Fruit fly (Drosophila melanogaster) S2 (cell line): ENCODE results near the gene CG15418.

Experiments
- CG8478 ChIP-seq: fragments of >200 bp; optimal IDR thresholded peaks from 2 replicates; lab custom pipeline; 2018
- CTCF ChIP-seq, 2 experiments: fragments of >200 bp; optimal IDR thresholded peaks; 2 replicates each; lab custom pipeline; 2018

The CG15418 gene

DNA sequence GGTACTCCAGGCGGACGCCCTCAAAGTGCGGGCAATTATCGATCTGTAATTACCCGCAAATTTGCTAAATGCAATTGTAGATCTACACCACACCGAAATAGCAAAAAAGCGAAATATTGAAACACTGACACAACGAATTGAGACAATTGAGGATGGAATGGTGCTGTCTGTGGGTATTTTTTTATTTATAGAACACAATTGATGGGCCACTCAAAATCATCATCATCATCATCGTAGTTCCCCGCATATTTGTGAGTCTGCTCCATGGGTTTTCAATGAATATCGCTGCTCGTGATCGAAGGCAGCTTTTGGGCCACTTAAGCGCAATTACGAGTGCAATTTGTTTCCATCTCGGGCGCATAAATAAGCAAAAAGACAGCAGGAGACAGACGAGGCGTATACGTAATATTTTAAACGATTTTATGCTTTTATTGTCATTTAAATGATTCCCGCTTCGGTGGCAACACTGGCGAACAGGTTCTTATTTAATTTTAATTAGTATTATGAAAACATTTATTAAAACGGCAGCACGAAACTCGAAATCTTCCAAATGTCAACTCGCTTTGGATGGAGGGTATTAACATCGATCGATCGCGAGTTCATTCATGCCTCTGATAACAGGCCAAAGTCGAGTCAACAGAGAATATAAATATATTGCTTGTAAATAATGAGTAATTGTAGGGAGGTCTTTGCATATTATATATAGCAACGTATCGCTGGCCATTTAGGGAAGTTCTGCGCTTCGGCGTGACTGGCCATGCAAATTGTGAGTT is 20.8 kb upstream of the CG15418 start:
- TF ChIP-seq CTCF (optimal IDR thresholded peaks at IDR 0.05; lab: Kevin White, UChicago) (no peak), CG8478 (lab: Kevin White, UChicago) (no peak)

DNA sequence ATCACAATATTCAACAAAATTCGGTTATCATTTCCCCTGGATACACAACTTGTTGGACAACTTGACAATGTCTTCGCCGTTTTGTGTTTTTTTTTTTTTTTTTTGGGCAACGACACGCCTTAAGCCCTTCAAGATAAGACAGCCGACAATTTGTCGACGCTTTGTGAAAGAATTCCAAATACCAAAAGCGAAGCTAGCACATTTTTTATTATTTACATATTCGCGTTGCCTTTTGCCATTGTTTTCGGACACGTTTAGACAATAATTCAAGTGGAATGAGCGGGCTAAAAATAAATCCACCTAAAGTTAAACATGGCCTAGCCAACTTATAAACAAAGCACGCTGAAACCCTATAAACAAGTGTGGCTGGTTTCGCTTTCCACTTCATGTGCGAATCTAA is 19.4 kb upstream of the CG15418 start:
- TF ChIP-seq CG8478 (lab: Kevin White, UChicago) (no peak), CTCF (optimal IDR thresholded peaks at IDR 0.05; lab: Kevin White, UChicago) (no peak)

dm6 chr2L:3639924-3640323 is 18.4 kb upstream of the CG15418 start:
- no peak for TF ChIP-seq CG8478 (lab: Kevin White, UChicago)
- no peak for TF ChIP-seq CTCF (optimal IDR thresholded peaks at IDR 0.05; lab: Kevin White, UChicago)

dm6 chr2L:3635444-3635843 is 13.9 kb upstream of the CG15418 start:
- no peak for TF ChIP-seq CTCF (optimal IDR thresholded peaks at IDR 0.05; lab: Kevin White, UChicago)
- no peak for TF ChIP-seq CG8478 (lab: Kevin White, UChicago)

DNA sequence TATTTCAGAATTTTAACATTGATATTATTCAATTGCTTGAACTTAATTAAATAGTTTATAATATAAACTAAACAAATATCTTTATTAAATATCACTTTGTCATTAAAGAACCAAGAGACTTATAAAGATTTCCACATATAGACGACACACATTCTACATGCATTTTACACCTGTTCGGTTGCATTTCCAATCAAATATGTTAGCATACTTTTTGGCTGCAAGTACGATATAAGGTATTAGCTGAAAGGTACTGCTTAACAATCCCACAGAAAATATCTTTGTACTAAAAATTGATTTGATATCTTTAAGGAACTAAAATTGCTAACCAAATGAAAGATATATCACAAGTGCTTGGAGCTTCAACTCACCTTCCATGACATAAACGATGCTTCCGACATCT is 12.4 kb upstream of the CG15418 start:
- TF ChIP-seq CTCF (optimal IDR thresholded peaks at IDR 0.05; lab: Kevin White, UChicago) (peak; percentile 30 to 66), CG8478 (lab: Kevin White, UChicago) (no peak)

DNA sequence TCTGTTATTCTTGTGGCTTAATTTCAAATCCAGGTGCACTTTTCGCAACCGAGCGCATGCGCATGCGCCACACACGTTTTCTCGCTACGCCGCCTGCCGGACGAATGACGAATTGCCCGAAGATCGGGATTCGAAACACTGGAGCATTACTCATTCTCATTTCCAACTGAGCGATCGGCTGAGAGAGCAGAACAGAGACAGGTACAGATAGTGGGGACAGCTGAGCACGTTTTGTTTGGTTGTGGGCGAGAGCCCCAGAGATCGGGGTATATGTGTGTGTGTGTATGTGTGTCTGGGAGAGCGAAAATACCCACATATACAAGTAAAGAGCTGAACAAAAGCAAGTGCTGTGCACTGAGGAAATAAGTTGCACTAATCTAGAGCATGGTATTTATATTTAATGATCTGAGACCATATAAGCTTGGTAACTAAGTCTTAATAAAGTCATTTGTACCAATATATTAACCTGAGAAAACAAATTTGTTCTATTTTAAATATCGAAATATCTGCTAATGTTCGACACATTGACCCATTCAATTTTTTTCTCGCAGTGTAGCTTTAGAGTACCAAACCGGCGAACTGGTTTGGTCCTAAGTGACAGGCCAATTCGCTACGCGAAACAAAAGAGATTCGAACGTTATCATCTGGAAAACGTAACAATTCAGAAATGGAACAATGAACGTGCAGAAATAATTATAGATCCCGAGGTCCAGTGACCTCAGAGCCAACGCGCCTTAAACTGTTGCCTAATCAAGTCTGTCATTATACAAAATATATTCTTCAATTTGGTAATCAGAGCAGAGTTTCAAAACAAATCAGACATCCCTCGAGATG is 10.8 kb upstream of the CG15418 start:
- TF ChIP-seq CTCF (optimal IDR thresholded peaks at IDR 0.05; lab: Kevin White, UChicago) = peak; percentile 76 to 77
- TF ChIP-seq CG8478 (lab: Kevin White, UChicago) = no peak

DNA sequence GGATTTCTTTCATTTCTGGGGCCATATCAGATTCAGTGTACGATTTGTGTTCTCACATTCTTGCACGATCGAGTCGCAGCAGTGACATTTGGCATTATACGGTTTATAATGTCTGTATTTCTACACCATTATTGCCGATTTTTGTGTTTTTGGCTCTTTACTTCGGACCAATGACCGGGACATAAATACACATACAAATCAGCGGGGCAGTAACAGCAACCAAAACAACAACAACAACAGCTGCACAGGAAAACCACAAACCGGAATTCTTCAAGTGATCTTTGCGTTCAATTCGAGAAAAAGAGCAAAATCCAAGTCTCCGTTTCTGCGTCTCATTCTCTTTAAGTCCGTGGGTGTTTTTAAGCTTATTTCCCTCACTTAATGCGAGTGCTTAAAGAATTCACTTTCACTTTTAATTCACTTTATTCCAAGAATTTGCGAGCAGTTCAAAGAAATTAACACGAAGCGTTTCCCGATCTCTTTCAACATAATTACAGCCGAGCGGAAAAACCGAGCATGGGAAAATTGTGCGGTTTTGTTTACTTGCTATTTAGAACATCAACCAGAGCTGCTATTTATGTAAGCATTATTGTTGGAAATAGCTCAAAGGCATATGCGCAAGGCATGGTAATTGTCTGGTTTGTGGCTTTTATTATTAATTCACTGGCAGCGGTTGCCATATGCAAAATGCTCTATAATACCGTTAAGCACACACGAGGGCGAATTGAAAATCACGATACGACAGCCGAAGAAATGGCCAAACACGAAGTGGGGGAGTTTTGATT is 9.9 kb upstream of the CG15418 start:
- TF ChIP-seq CTCF (optimal IDR thresholded peaks at IDR 0.05; lab: Kevin White, UChicago) (no peak), CG8478 (lab: Kevin White, UChicago) (no peak)

DNA sequence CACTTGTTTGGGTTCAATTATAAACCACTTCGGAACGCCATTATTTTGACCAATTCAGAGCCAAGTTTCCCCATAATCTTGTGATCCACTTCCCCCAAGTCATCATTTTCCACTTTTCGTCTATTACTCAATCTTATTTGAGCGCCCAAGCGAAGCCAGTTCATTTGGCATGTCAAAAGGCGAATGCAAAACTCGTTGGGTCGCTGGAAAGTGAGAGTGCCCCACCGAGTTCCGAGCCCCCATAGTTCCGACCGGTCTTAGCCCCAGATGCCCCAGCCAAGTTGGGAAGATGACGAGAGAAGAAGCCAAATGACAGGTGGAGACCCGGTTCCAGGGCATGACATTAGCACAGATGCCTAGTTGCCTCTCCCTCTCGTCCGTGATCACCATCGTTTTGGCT is 9.3 kb upstream of the CG15418 start:
- TF ChIP-seq CG8478 (lab: Kevin White, UChicago) (no peak), CTCF (optimal IDR thresholded peaks at IDR 0.05; lab: Kevin White, UChicago) (no peak)

- TF ChIP-seq CG8478 (lab: Kevin White, UChicago) (no peak), CTCF (optimal IDR thresholded peaks at IDR 0.05; lab: Kevin White, UChicago) (no peak)
Measured at dm6 chr2L:3629466-3629865, 8.0 kb upstream of the CG15418 start.

DNA sequence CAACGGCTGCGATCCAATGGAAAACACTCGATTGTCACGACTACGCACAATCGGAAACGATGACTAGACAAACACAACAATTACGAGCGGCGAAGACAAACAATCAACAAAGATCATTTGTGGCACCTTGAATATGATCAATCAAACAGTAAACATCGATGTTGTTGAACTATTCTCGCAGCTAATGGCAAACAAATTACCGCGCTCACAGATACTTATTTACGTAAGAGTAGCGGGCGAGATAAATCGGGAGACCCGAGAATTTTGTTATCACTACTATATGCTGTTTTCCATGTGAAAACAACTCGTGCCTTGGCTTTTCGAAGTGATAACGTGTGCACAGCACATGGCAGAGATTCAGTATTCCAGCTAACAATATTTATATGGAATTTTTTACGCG is 7.3 kb upstream of the CG15418 start:
- no peak for TF ChIP-seq CG8478 (lab: Kevin White, UChicago)
- TF ChIP-seq CTCF (optimal IDR thresholded peaks at IDR 0.05; lab: Kevin White, UChicago) = no peak

DNA sequence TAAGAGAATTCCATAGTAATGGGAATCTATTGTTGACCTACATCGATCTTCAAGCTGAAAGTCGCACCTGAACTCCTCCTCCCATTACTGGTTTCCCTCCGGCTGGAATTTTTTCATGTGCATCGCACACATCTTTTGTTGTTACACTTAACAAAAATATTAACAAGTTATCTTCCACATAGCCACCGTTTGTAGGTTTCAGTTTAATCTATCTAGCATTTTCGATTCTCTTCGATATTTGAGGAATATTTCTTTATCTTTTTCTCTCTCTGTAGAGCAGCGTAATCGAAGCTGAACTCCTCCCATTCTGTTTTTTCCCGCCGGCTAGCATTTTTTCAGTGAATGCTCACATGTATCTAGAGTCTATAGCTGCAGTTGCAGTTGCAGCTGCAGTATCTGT is 3.3 kb upstream of the CG15418 start:
- no peak for TF ChIP-seq CG8478 (lab: Kevin White, UChicago)
- no peak for TF ChIP-seq CTCF (optimal IDR thresholded peaks at IDR 0.05; lab: Kevin White, UChicago)

- TF ChIP-seq CG8478 (lab: Kevin White, UChicago) (no peak), CTCF (optimal IDR thresholded peaks at IDR 0.05; lab: Kevin White, UChicago) (peak; percentile 89 to 91)
Measured at dm6 chr2L:3618818-3619362, 2.6 kb downstream of the CG15418 start, which contains the start of gene Ugt36A1. Ugt36A1 (plus strand) TSS chr2L:3619097.

- TF ChIP-seq CG8478 (lab: Kevin White, UChicago) = no peak
- no peak for TF ChIP-seq CTCF (optimal IDR thresholded peaks at IDR 0.05; lab: Kevin White, UChicago)
Measured at dm6 chr2L:3615156-3615555, 6.3 kb downstream of the CG15418 start.

dm6 chr2L:3611762-3612424 is 9.6 kb downstream of the CG15418 start:
- no peak for TF ChIP-seq CTCF (optimal IDR thresholded peaks at IDR 0.05; lab: Kevin White, UChicago)
- no peak for TF ChIP-seq CG8478 (lab: Kevin White, UChicago)
